Worm (Caenorhabditis elegans) whole organism, early embryonic: ENCODE measurements around the gene srj-23.

Experiments
- B0310.2 ChIP-seq: sonication (generic microtip); optimal IDR thresholded peaks from 2 replicates; lab custom pipeline; 2016; ENCODE audit warnings: mild to moderate bottlenecking, missing genetic modification characterization, missing compliant biosample characterization
- F13C5.2 ChIP-seq: sonication (generic microtip); optimal IDR thresholded peaks from 2 replicates; lab custom pipeline; 2017; ENCODE audit warnings: mild to moderate bottlenecking, missing genetic modification characterization, inconsistent platforms, missing compliant biosample characterization
- aly-1 ChIP-seq: sonication (generic microtip); optimal IDR thresholded peaks from 2 replicates; lab custom pipeline; 2016; ENCODE audit warnings: missing genetic modification characterization, missing compliant biosample characterization
- ama-1 ChIP-seq: fragments of 150-350 bp; optimal IDR thresholded peaks from 2 replicates; lab custom pipeline; 2014
- ceh-36 ChIP-seq: sonication (generic microtip); optimal IDR thresholded peaks from 2 replicates; lab custom pipeline; 2016; ENCODE audit warnings: missing genetic modification characterization, inconsistent platforms, missing compliant biosample characterization
- ets-7 ChIP-seq: sonication (generic microtip); optimal IDR thresholded peaks from 2 replicates; lab custom pipeline; 2016; ENCODE audit warnings: missing genotype, missing genetic modification characterization, missing compliant biosample characterization
- flt-1 ChIP-seq: fragments of 200-800 bp; sonication (Bioruptor generic); IDR thresholded peaks from 2 replicates; pipeline ENCODE4 v1.3.6; 2022; ENCODE audit warnings: missing genetic modification characterization, missing compliant biosample characterization
- hnd-1 ChIP-seq: sonication (generic microtip); optimal IDR thresholded peaks from 2 replicates; lab custom pipeline; 2016; ENCODE audit warnings: missing genetic modification characterization, missing compliant biosample characterization
- scrt-1 ChIP-seq: fragments of 200-800 bp; sonication (Bioruptor generic); IDR thresholded peaks from 2 replicates; pipeline ENCODE4 v1.3.6; 2022; ENCODE audit warnings: missing genetic modification characterization, missing compliant biosample characterization
- tbx-11 ChIP-seq: fragments of 200-800 bp; sonication (Bioruptor generic); IDR thresholded peaks from 2 replicates; pipeline ENCODE4 v1.3.6; 2022; ENCODE audit warnings: missing genetic modification characterization, missing compliant biosample characterization

- TF ChIP-seq F13C5.2 (tag; lab: Kevin White, UChicago), result no peak
- TF ChIP-seq ama-1 (lab: Kevin White, UChicago), result no peak
- no peak for TF ChIP-seq aly-1 (tag; lab: Kevin White, UChicago)
- no peak for TF ChIP-seq ets-7 (tag; lab: Kevin White, UChicago)
- no peak for TF ChIP-seq flt-1 (GFP tag; lab: Robert Waterston, UW)
- TF ChIP-seq ceh-36 (tag; lab: Kevin White, UChicago), result no peak
- no peak for TF ChIP-seq scrt-1 (GFP tag; lab: Robert Waterston, UW)
- TF ChIP-seq tbx-11 (GFP tag; lab: Robert Waterston, UW), result no peak
- no peak for TF ChIP-seq B0310.2 (tag; lab: Kevin White, UChicago)
- TF ChIP-seq hnd-1, result no peak
These were observed 16.0 kb downstream of the srj-23 start, which contains the start of gene gid-8 for ce11 chrV:1467444-1467843.
